Worm (Caenorhabditis elegans) whole organism, young adult: Measurements from ENCODE around the gene T24H10.5.

Source experiments
- C06A6.2 ChIP-seq: fragments of 200-800 bp; sonication (Bioruptor generic); conservative IDR thresholded peaks from 2 replicates; pipeline ENCODE4 v1.3.6; 2022; ENCODE audit warnings: missing genetic modification characterization, missing compliant biosample characterization
- D2030.7 ChIP-seq: fragments of 200-800 bp; sonication (Bioruptor generic); IDR thresholded peaks from 2 replicates; pipeline ENCODE4 v1.3.6; 2022; ENCODE audit warnings: missing genetic modification reagents, missing genetic modification characterization, missing compliant biosample characterization
- F10E7.11 ChIP-seq: sonication (generic microtip); optimal IDR thresholded peaks from 2 replicates; lab custom pipeline; 2017; ENCODE audit warnings: mild to moderate bottlenecking, missing genetic modification characterization, moderate library complexity, missing compliant biosample characterization
- F22D6.2 ChIP-seq: sonication (generic microtip); optimal IDR thresholded peaks from 2 replicates; lab custom pipeline; 2016; ENCODE audit warnings: mild to moderate bottlenecking, missing genetic modification characterization, missing compliant biosample characterization
- F33H1.4 ChIP-seq: fragments of 200-800 bp; sonication (Bioruptor generic); IDR thresholded peaks from 2 replicates; pipeline ENCODE4 v1.3.6; 2022; ENCODE audit warnings: missing genetic modification reagents, missing genetic modification characterization, missing compliant biosample characterization
- F55B11.4 ChIP-seq: sonication (generic microtip); optimal IDR thresholded peaks from 2 replicates; lab custom pipeline; 2016; ENCODE audit warnings: missing compliant biosample characterization, missing genetic modification characterization, borderline replicate concordance; ENCODE audit not compliant: insufficient read depth
- K11D2.4 ChIP-seq: fragments of 200-800 bp; sonication (Bioruptor generic); IDR thresholded peaks from 2 replicates; pipeline ENCODE4 v1.3.6; 2022; ENCODE audit warnings: missing genetic modification reagents, missing genetic modification characterization, missing compliant biosample characterization
- T07F8.4 ChIP-seq: sonication (generic microtip); optimal IDR thresholded peaks from 2 replicates; lab custom pipeline; 2016; ENCODE audit warnings: mild to moderate bottlenecking, missing genetic modification characterization, moderate library complexity, missing compliant biosample characterization
- T26A5.8 ChIP-seq: sonication (generic microtip); optimal IDR thresholded peaks from 2 replicates; lab custom pipeline; 2016; ENCODE audit warnings: missing genetic modification characterization, missing compliant biosample characterization
- Y56A3A.18 ChIP-seq: fragments of 200-800 bp; sonication (Bioruptor generic); IDR thresholded peaks from 2 replicates; pipeline ENCODE4 v1.3.6; 2022; ENCODE audit warnings: missing genetic modification reagents, missing genetic modification characterization, missing compliant biosample characterization
- Y67H2A.10 ChIP-seq: fragments of 200-800 bp; sonication (Bioruptor generic); conservative IDR thresholded peaks from 2 replicates; pipeline ENCODE4 v1.3.6; 2022; ENCODE audit warnings: missing genetic modification reagents, missing genetic modification characterization, missing compliant biosample characterization
- ZK185.1 ChIP-seq: sonication (generic microtip); optimal IDR thresholded peaks from 2 replicates; lab custom pipeline; 2016; ENCODE audit warnings: mild to moderate bottlenecking, missing genetic modification characterization, missing compliant biosample characterization; ENCODE audit not compliant: poor library complexity, severe bottlenecking
- aptf-3 ChIP-seq: fragments of 200-800 bp; sonication (Bioruptor generic); IDR thresholded peaks from 2 replicates; pipeline ENCODE4 v1.3.6; 2022; ENCODE audit warnings: missing genetic modification characterization, missing compliant biosample characterization
- athp-1 ChIP-seq: sonication (generic microtip); optimal IDR thresholded peaks from 2 replicates; lab custom pipeline; 2017; ENCODE audit warnings: mild to moderate bottlenecking, missing genetic modification characterization, missing compliant biosample characterization
- attf-5 ChIP-seq: fragments of 200-800 bp; sonication (Bioruptor generic); optimal IDR thresholded peaks from 2 replicates; lab custom pipeline; 2018; ENCODE audit warnings: mild to moderate bottlenecking, missing genetic modification characterization, missing compliant biosample characterization
- ceh-27 ChIP-seq: fragments of 200-800 bp; sonication (Bioruptor generic); optimal IDR thresholded peaks from 2 replicates; lab custom pipeline; 2018; ENCODE audit warnings: mild to moderate bottlenecking, missing genetic modification characterization, moderate library complexity, missing compliant biosample characterization
- ceh-40 ChIP-seq: fragments of 200-800 bp; sonication (Bioruptor generic); IDR thresholded peaks from 2 replicates; pipeline ENCODE4 v1.3.6; 2022; ENCODE audit warnings: missing genetic modification characterization, missing compliant biosample characterization
- ceh-79 ChIP-seq: sonication (generic microtip); optimal IDR thresholded peaks from 2 replicates; lab custom pipeline; 2017; ENCODE audit warnings: mild to moderate bottlenecking, missing genetic modification characterization, missing compliant biosample characterization
- chd-7 ChIP-seq: sonication (generic microtip); optimal IDR thresholded peaks from 2 replicates; lab custom pipeline; 2016; ENCODE audit warnings: mild to moderate bottlenecking, missing genetic modification characterization, moderate library complexity, missing compliant biosample characterization
- egl-44 ChIP-seq: fragments of 200-800 bp; sonication (Bioruptor generic); IDR thresholded peaks from 2 replicates; pipeline ENCODE4 v1.3.6; 2022; ENCODE audit warnings: missing genetic modification reagents, missing genetic modification characterization, missing compliant biosample characterization
- ekl-4 ChIP-seq: fragments of 200-800 bp; sonication (Bioruptor generic); IDR thresholded peaks from 2 replicates; pipeline ENCODE4 v1.3.6; 2022; ENCODE audit warnings: missing genetic modification reagents, missing genetic modification characterization, missing compliant biosample characterization
- fkh-3 ChIP-seq: sonication (generic microtip); optimal IDR thresholded peaks from 2 replicates; lab custom pipeline; 2016; ENCODE audit warnings: mild to moderate bottlenecking, missing genetic modification characterization, missing compliant biosample characterization
- gei-17 ChIP-seq: fragments of 200-800 bp; sonication (Bioruptor generic); optimal IDR thresholded peaks from 2 replicates; lab custom pipeline; 2018; ENCODE audit warnings: mild to moderate bottlenecking, missing genetic modification characterization, missing compliant biosample characterization
- him-1 ChIP-seq: sonication (generic microtip); optimal IDR thresholded peaks from 2 replicates; lab custom pipeline; 2016; ENCODE audit warnings: missing genotype, missing genetic modification reagents, missing genetic modification characterization, missing compliant biosample characterization
- hlh-12 ChIP-seq: sonication (generic microtip); optimal IDR thresholded peaks from 2 replicates; lab custom pipeline; 2016; ENCODE audit warnings: missing genetic modification characterization, missing compliant biosample characterization
- hsf-1 ChIP-seq: fragments of 200-800 bp; sonication (Bioruptor generic); IDR thresholded peaks from 2 replicates; pipeline ENCODE4 v1.3.6; 2022; ENCODE audit warnings: missing genetic modification reagents, missing genetic modification characterization, missing compliant biosample characterization
- lag-1 ChIP-seq: fragments of 200-800 bp; sonication (Bioruptor generic); IDR thresholded peaks from 2 replicates; pipeline ENCODE4 v1.3.6; 2022; ENCODE audit warnings: missing genetic modification reagents, missing genetic modification characterization, missing compliant biosample characterization
- let-526 ChIP-seq: fragments of 200-800 bp; sonication (Bioruptor generic); IDR thresholded peaks from 2 replicates; pipeline ENCODE4 v1.3.6; 2022; ENCODE audit warnings: missing genetic modification reagents, missing genetic modification characterization, missing compliant biosample characterization
- lin-26 ChIP-seq: fragments of 200-800 bp; sonication (Bioruptor generic); IDR thresholded peaks from 2 replicates; pipeline ENCODE4 v1.3.6; 2022; ENCODE audit warnings: missing genetic modification reagents, missing genetic modification characterization, missing compliant biosample characterization
- lsy-27 ChIP-seq: sonication (generic microtip); optimal IDR thresholded peaks from 2 replicates; lab custom pipeline; 2017; ENCODE audit warnings: missing genetic modification characterization, mild to moderate bottlenecking, missing compliant biosample characterization, antibody characterized with exemption, missing genotype, borderline replicate concordance; ENCODE audit not compliant: insufficient read depth
- nfyb-1 ChIP-seq: fragments of 200-800 bp; sonication (Bioruptor generic); IDR thresholded peaks from 2 replicates; pipeline ENCODE4 v1.3.6; 2022; ENCODE audit warnings: missing genetic modification reagents, missing genetic modification characterization, missing compliant biosample characterization
- nhr-80 ChIP-seq: sonication (generic microtip); optimal IDR thresholded peaks from 2 replicates; lab custom pipeline; 2016; ENCODE audit warnings: missing genetic modification characterization, missing compliant biosample characterization
- rcor-1 ChIP-seq: fragments of 200-800 bp; sonication (Bioruptor generic); IDR thresholded peaks from 2 replicates; pipeline ENCODE4 v1.3.6; 2022; ENCODE audit warnings: missing genetic modification reagents, missing genetic modification characterization, missing compliant biosample characterization
- rpc-1 ChIP-seq, 2 experiments: fragments of 150-350 bp in 1 of 2; sonication (generic microtip) in 1 of 2; optimal IDR thresholded peaks; 2 replicates each; lab custom pipeline; 2014 to 2018; ENCODE audit warnings: missing biosample characterization in 1 of 2, missing genetic modification characterization in 1 of 2, missing genetic modification reagents in 1 of 2, missing genotype in 1 of 2
- unc-62 ChIP-seq: fragments of 150-350 bp; optimal IDR thresholded peaks from 2 replicates; lab custom pipeline; 2014; ENCODE audit warnings: missing biosample characterization, missing genetic modification reagents, missing genetic modification characterization
- ztf-18 ChIP-seq: sonication (generic microtip); optimal IDR thresholded peaks from 2 replicates; lab custom pipeline; 2016; ENCODE audit warnings: missing genotype, mild to moderate bottlenecking, missing genetic modification characterization, missing compliant biosample characterization

The T24H10.5 gene

DNA sequence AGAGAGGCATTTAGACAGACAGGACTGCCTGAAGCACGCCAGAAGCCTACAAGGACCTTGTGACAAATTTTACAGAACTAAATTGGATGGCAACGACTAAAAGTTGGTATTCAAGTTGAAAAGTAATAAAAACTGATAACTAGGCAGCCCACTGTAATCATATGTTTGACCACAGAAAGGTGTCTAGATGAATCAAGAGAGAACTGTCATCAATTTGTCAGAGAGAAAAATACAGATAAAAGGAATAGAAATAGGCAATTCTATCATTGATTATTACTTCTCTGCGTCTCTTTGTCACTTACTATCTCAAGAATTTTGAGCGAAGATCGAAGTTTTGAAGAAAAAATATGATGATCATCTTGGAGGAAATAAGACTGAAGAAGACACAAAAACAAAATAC is 8.0 kb upstream of the T24H10.5 start:
- no peak for TF ChIP-seq hsf-1 (GFP tag; lab: Robert Waterston, UW)
- TF ChIP-seq nhr-80 (tag; lab: Kevin White, UChicago) = peak; percentile 80

- TF ChIP-seq gei-17 (GFP tag; lab: Kevin White, UChicago) = no peak
- TF ChIP-seq F10E7.11 (tag; lab: Kevin White, UChicago) = no peak
- TF ChIP-seq lag-1 (GFP tag; lab: Robert Waterston, UW) = no peak
Observed at ce11 chrII:9093584-9093983, 7.3 kb upstream of the T24H10.5 start, which contains the start of gene C07H4.1. C07H4.1 (minus strand) TSS chrII:9093684.

DNA sequence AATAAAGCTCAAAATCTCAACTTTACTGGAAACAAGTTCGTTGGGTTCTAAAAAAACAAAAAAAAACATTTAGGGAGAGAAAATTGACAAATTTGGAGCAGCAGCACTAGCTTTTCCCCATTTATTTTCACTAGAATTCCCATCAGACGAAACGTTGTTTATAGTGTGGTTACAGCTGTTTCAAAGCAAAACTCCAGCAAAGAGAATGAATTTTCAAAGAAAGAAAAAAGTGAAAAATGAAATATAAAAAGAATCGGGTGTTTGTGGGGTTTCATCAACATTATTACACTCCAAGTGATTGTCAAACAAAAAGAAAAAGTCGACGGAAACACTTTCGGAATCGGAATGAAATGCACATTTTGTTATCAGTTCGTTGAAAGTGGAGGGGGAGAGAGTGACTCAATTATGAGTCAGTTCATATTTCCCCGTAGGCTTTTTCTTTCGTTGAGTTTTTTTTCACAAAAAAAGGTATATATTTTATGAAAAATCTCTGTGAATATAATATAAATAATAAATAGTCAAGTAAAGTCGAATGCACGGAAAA is 6.6 kb upstream of the T24H10.5 start:
- TF ChIP-seq nhr-80 (tag; lab: Kevin White, UChicago) (peak; percentile 80), aptf-3 (GFP tag; lab: Robert Waterston, UW) (no peak), ztf-18 (peak; percentile 0), ceh-40 (no peak), nfyb-1 (GFP tag; lab: Robert Waterston, UW) (no peak)

DNA sequence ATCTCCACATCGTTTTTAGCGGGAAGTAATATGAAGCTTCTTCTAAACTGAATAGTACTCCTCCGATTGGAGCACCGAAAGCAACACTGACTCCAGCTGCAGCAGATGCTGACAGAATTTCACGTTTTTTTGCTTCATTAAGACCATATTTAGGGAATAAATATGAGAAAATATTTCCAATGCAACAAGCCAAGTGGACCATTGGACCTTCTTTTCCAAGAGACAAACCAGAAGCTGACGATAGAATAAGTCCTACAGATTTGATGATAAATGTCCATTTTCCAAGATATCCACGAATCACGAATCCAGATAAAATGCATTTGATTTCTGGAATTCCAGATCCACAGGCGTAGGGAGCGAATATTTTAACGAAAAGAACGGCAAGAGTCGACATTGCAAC is 3.6 kb upstream of the T24H10.5 start:
- TF ChIP-seq fkh-3 (tag; lab: Kevin White, UChicago) = no peak
- TF ChIP-seq lin-26 (GFP tag; lab: Robert Waterston, UW) = no peak
- no peak for TF ChIP-seq Y67H2A.10 (GFP tag; lab: Robert Waterston, UW)
- TF ChIP-seq egl-44 (GFP tag; lab: Robert Waterston, UW) = no peak
- no peak for TF ChIP-seq ceh-79 (tag; lab: Kevin White, UChicago)
- TF ChIP-seq D2030.7 (GFP tag; lab: Robert Waterston, UW) = no peak
- no peak for TF ChIP-seq hlh-12
- TF ChIP-seq C06A6.2 = no peak
- TF ChIP-seq unc-62 (GFP tag; lab: Kevin White, UChicago) = no peak
- no peak for TF ChIP-seq T26A5.8
- TF ChIP-seq nhr-80 (tag; lab: Kevin White, UChicago) = no peak
- no peak for TF ChIP-seq ceh-27 (GFP tag; lab: Kevin White, UChicago)
- TF ChIP-seq ekl-4 (GFP tag; lab: Robert Waterston, UW) = no peak
- TF ChIP-seq lag-1 (GFP tag; lab: Robert Waterston, UW) = no peak
- TF ChIP-seq lsy-27 (tag; lab: Kevin White, UChicago) = no peak
- no peak for TF ChIP-seq rpc-1 (optimal IDR thresholded peaks at IDR 0.05; lab: Kevin White, UChicago)
- TF ChIP-seq rpc-1 (tag; optimal IDR thresholded peaks at IDR 0.05; lab: Kevin White, UChicago) = no peak
- no peak for TF ChIP-seq him-1 (tag; lab: Kevin White, UChicago)

- TF ChIP-seq T07F8.4 (tag; lab: Kevin White, UChicago) = no peak
- no peak for TF ChIP-seq F22D6.2 (tag; lab: Kevin White, UChicago)
- no peak for TF ChIP-seq F33H1.4
- no peak for TF ChIP-seq ZK185.1 (tag; lab: Kevin White, UChicago)
- TF ChIP-seq F10E7.11 (tag; lab: Kevin White, UChicago) = no peak
- no peak for TF ChIP-seq F55B11.4 (tag; lab: Kevin White, UChicago)
- no peak for TF ChIP-seq athp-1 (tag; lab: Kevin White, UChicago)
- no peak for TF ChIP-seq rcor-1 (GFP tag; lab: Robert Waterston, UW)
- no peak for TF ChIP-seq him-1 (tag; lab: Kevin White, UChicago)
- TF ChIP-seq Y56A3A.18 = no peak
- no peak for TF ChIP-seq chd-7 (tag; lab: Kevin White, UChicago)
- no peak for TF ChIP-seq egl-44 (GFP tag; lab: Robert Waterston, UW)
- TF ChIP-seq attf-5 (GFP tag; lab: Kevin White, UChicago) = no peak
- no peak for TF ChIP-seq K11D2.4 (GFP tag; lab: Robert Waterston, UW)
- TF ChIP-seq Y67H2A.10 (GFP tag; lab: Robert Waterston, UW) = no peak
- TF ChIP-seq let-526 = no peak
Observed at ce11 chrII:9098505-9098904, 2.4 kb upstream of the T24H10.5 start, which contains the start of gene clh-5. clh-5 (minus strand) TSS chrII:9098605.
